Fruit fly (Drosophila melanogaster): Measurements from ENCODE around the gene CG7488.

- TF ChIP-seq fru (GFP tag; optimal IDR thresholded peaks at IDR 0.05) (peak; percentile 62), rgr (GFP tag; optimal IDR thresholded peaks at IDR 0.05) (no peak)
Observed at dm6 chr3R:13015811-13016766, 20.7 kb downstream of the CG7488 start.

Measured in whole organism, wandering third instar larva.